Worm (Caenorhabditis elegans) whole organism, mixed stage, embryonic: Measurements from ENCODE around the gene txdc-9.

ENCODE experiments used
- M03D4.4 ChIP-seq: sonication (generic microtip); optimal IDR thresholded peaks from 2 replicates; lab custom pipeline; 2017; ENCODE audit warnings: mild to moderate bottlenecking, missing genetic modification characterization, missing compliant biosample characterization
- bed-3 ChIP-seq: fragments of 200-800 bp; sonication (Bioruptor generic); optimal IDR thresholded peaks from 3 replicates; lab custom pipeline; 2018; ENCODE audit warnings: mild to moderate bottlenecking, missing genetic modification characterization, moderate library complexity, missing compliant biosample characterization
- blmp-1 ChIP-seq: fragments of 150-350 bp; optimal IDR thresholded peaks from 2 replicates; lab custom pipeline; 2014; ENCODE audit warnings: missing biosample characterization, missing genetic modification characterization
- ceh-43 ChIP-seq: fragments of 200-800 bp; sonication (Bioruptor generic); optimal IDR thresholded peaks from 2 replicates; lab custom pipeline; 2018; ENCODE audit warnings: mild to moderate bottlenecking, missing genetic modification characterization, moderate library complexity, missing compliant biosample characterization
- ceh-83 ChIP-seq: fragments of 200-800 bp; sonication (Bioruptor generic); optimal IDR thresholded peaks from 2 replicates; lab custom pipeline; 2018; ENCODE audit warnings: mild to moderate bottlenecking, missing genetic modification characterization, missing compliant biosample characterization
- ces-1 ChIP-seq: fragments of 150-350 bp; optimal IDR thresholded peaks from 2 replicates; lab custom pipeline; 2014; ENCODE audit warnings: missing biosample characterization, missing genetic modification reagents, missing genetic modification characterization
- cnd-1 ChIP-seq: fragments of 200-800 bp; sonication (Bioruptor generic); optimal IDR thresholded peaks from 2 replicates; lab custom pipeline; 2018; ENCODE audit warnings: mild to moderate bottlenecking, missing genetic modification characterization, missing compliant biosample characterization
- drap-1 ChIP-seq: fragments of 200-800 bp; sonication (Bioruptor generic); optimal IDR thresholded peaks from 3 replicates; lab custom pipeline; 2018; ENCODE audit warnings: mild to moderate bottlenecking, missing genetic modification characterization, missing compliant biosample characterization
- elt-1 ChIP-seq: sonication (generic microtip); optimal IDR thresholded peaks from 2 replicates; lab custom pipeline; 2017; ENCODE audit warnings: missing genetic modification characterization, mild to moderate bottlenecking, missing compliant biosample characterization, antibody characterized with exemption, moderate library complexity, borderline replicate concordance; ENCODE audit not compliant: insufficient read depth
- elt-3 ChIP-seq: fragments of 150-350 bp; optimal IDR thresholded peaks from 2 replicates; lab custom pipeline; 2014; ENCODE audit warnings: missing biosample characterization, missing genetic modification characterization
- flh-1 ChIP-seq: fragments of 200-800 bp; sonication (Bioruptor generic); optimal IDR thresholded peaks from 2 replicates; lab custom pipeline; 2018; ENCODE audit warnings: mild to moderate bottlenecking, missing genetic modification characterization, moderate library complexity, missing compliant biosample characterization
- ham-2 ChIP-seq: fragments of 200-800 bp; sonication (Bioruptor generic); optimal IDR thresholded peaks from 2 replicates; lab custom pipeline; 2018; ENCODE audit warnings: mild to moderate bottlenecking, missing genetic modification characterization, missing compliant biosample characterization
- hlh-1 ChIP-seq: fragments of 150-350 bp; optimal IDR thresholded peaks from 2 replicates; lab custom pipeline; 2014; ENCODE audit warnings: missing biosample characterization, missing genetic modification reagents, missing genetic modification characterization
- lin-13 ChIP-seq: fragments of 150-350 bp; optimal IDR thresholded peaks from 2 replicates; lab custom pipeline; 2014; ENCODE audit warnings: missing biosample characterization, missing genetic modification characterization
- lin-32 ChIP-seq: fragments of 200-800 bp; sonication (Bioruptor generic); optimal IDR thresholded peaks from 2 replicates; lab custom pipeline; 2018; ENCODE audit warnings: mild to moderate bottlenecking, missing genetic modification characterization, missing compliant biosample characterization
- lsy-2 ChIP-seq: fragments of 150-350 bp; optimal IDR thresholded peaks from 2 replicates; lab custom pipeline; 2014; ENCODE audit warnings: missing biosample characterization, missing genetic modification characterization
- mab-5 ChIP-seq: fragments of 150-350 bp; optimal IDR thresholded peaks from 2 replicates; lab custom pipeline; 2014; ENCODE audit warnings: missing biosample characterization, missing genetic modification characterization
- mep-1 ChIP-seq: fragments of 150-350 bp; optimal IDR thresholded peaks from 2 replicates; lab custom pipeline; 2017; ENCODE audit warnings: missing biosample characterization, missing genetic modification reagents, missing genetic modification characterization, inconsistent platforms
- mls-2 ChIP-seq: sonication (generic microtip); optimal IDR thresholded peaks from 2 replicates; lab custom pipeline; 2016; ENCODE audit warnings: mild to moderate bottlenecking, missing genetic modification characterization, moderate library complexity, missing compliant biosample characterization
- nhr-12 ChIP-seq: fragments of 150-350 bp; optimal IDR thresholded peaks from 2 replicates; lab custom pipeline; 2014; ENCODE audit warnings: missing biosample characterization, missing genetic modification characterization
- nhr-2 ChIP-seq: fragments of 150-350 bp; optimal IDR thresholded peaks from 2 replicates; lab custom pipeline; 2014; ENCODE audit warnings: missing biosample characterization, missing genetic modification characterization
- nhr-237 ChIP-seq: fragments of 150-350 bp; optimal IDR thresholded peaks from 2 replicates; lab custom pipeline; 2014; ENCODE audit warnings: missing biosample characterization, missing genetic modification characterization
- nhr-28 ChIP-seq: fragments of 150-350 bp; optimal IDR thresholded peaks from 2 replicates; lab custom pipeline; 2014; ENCODE audit warnings: missing biosample characterization, missing genetic modification characterization
- nhr-76 ChIP-seq: sonication (generic microtip); optimal IDR thresholded peaks from 2 replicates; lab custom pipeline; 2017; ENCODE audit warnings: missing biosample characterization, missing genetic modification characterization
- pha-4 ChIP-seq: fragments of 150-350 bp; optimal IDR thresholded peaks from 2 replicates; lab custom pipeline; 2018; ENCODE audit warnings: missing biosample characterization, missing genetic modification reagents, missing genetic modification characterization
- sem-2 ChIP-seq: fragments of 200-800 bp; sonication (Bioruptor generic); optimal IDR thresholded peaks from 2 replicates; lab custom pipeline; 2018; ENCODE audit warnings: mild to moderate bottlenecking, missing genetic modification characterization, missing compliant biosample characterization
- snpc-4 ChIP-seq: fragments of 150-350 bp; optimal IDR thresholded peaks from 2 replicates; lab custom pipeline; 2014; ENCODE audit warnings: missing biosample characterization, missing genetic modification characterization
- sptf-1 ChIP-seq: sonication (generic microtip); optimal IDR thresholded peaks from 2 replicates; lab custom pipeline; 2017; ENCODE audit warnings: mild to moderate bottlenecking, missing genetic modification characterization, moderate library complexity, missing compliant biosample characterization
- tbx-8 ChIP-seq: fragments of 200-800 bp; sonication (Bioruptor generic); optimal IDR thresholded peaks from 2 replicates; lab custom pipeline; 2018; ENCODE audit warnings: mild to moderate bottlenecking, missing genetic modification characterization, moderate library complexity, missing compliant biosample characterization
- unc-120 ChIP-seq: sonication (generic microtip); optimal IDR thresholded peaks from 2 replicates; lab custom pipeline; 2017; ENCODE audit warnings: missing genetic modification characterization, missing compliant biosample characterization; ENCODE audit not compliant: poor library complexity, severe bottlenecking
- unc-62 ChIP-seq: fragments of 150-350 bp; optimal IDR thresholded peaks from 2 replicates; lab custom pipeline; 2014; ENCODE audit warnings: missing biosample characterization, missing genetic modification reagents, missing genetic modification characterization
- zip-8 ChIP-seq: fragments of 150-350 bp; optimal IDR thresholded peaks from 2 replicates; lab custom pipeline; 2014; ENCODE audit warnings: missing biosample characterization, missing genetic modification characterization
- ztf-11 ChIP-seq: fragments of 150-350 bp; optimal IDR thresholded peaks from 2 replicates; lab custom pipeline; 2014; ENCODE audit warnings: missing biosample characterization, missing genetic modification characterization

txdc-9 gene

ce11 chrIII:6453665-6454064 is 21.7 kb downstream of the txdc-9 start:
- TF ChIP-seq ceh-43 (GFP tag; lab: Kevin White, UChicago) = peak; percentile 7
- TF ChIP-seq nhr-76 (tag; lab: Kevin White, UChicago) = no peak
- TF ChIP-seq nhr-2 = no peak
- peak; percentile 11 for TF ChIP-seq sem-2
- peak; percentile 75 for TF ChIP-seq ham-2 (GFP tag; lab: Kevin White, UChicago)
- TF ChIP-seq lin-32 = no peak
- peak; percentile 78 for TF ChIP-seq M03D4.4 (tag; lab: Kevin White, UChicago)
- peak; percentile 6 for TF ChIP-seq flh-1
- no peak for TF ChIP-seq mab-5 (tag; lab: Kevin White, UChicago)
- peak; percentile 83 for TF ChIP-seq lin-13 (tag; lab: Kevin White, UChicago)
- peak; percentile 41 for TF ChIP-seq ztf-11 (tag; lab: Kevin White, UChicago)
- peak; percentile 75 for TF ChIP-seq pha-4
- TF ChIP-seq elt-1 = peak; percentile 35
- peak; percentile 89 for TF ChIP-seq mep-1
- TF ChIP-seq sptf-1 (tag; lab: Kevin White, UChicago) = peak; percentile 86
- no peak for TF ChIP-seq nhr-12 (tag; lab: Kevin White, UChicago)
- TF ChIP-seq lsy-2 = peak; percentile 82
- TF ChIP-seq snpc-4 (tag; lab: Kevin White, UChicago) = no peak
- peak; percentile 63 for TF ChIP-seq drap-1
- TF ChIP-seq cnd-1 = peak; percentile 72
- peak; percentile 5 for TF ChIP-seq bed-3
- TF ChIP-seq hlh-1 (tag; lab: Kevin White, UChicago) = peak; percentile 37
- peak; percentile 81 for TF ChIP-seq mls-2 (tag; lab: Kevin White, UChicago)
- no peak for TF ChIP-seq elt-3
- peak; percentile 25 for TF ChIP-seq ces-1 (GFP tag; lab: Kevin White, UChicago)
- peak; percentile 51 for TF ChIP-seq blmp-1 (tag; lab: Kevin White, UChicago)
- TF ChIP-seq unc-120 (tag; lab: Kevin White, UChicago) = peak; percentile 67
- peak; percentile 51 for TF ChIP-seq ceh-83 (GFP tag; lab: Kevin White, UChicago)
- TF ChIP-seq nhr-237 = peak; percentile 85

- TF ChIP-seq lin-13 (tag; lab: Kevin White, UChicago) = no peak
- no peak for TF ChIP-seq ztf-11 (tag; lab: Kevin White, UChicago)
- TF ChIP-seq zip-8 (tag; lab: Kevin White, UChicago) = no peak
- no peak for TF ChIP-seq tbx-8 (GFP tag; lab: Kevin White, UChicago)
- TF ChIP-seq mab-5 (tag; lab: Kevin White, UChicago) = no peak
- TF ChIP-seq nhr-28 (tag; lab: Kevin White, UChicago) = no peak
- TF ChIP-seq unc-62 (GFP tag; lab: Kevin White, UChicago) = no peak
- TF ChIP-seq sptf-1 (tag; lab: Kevin White, UChicago) = no peak
These were observed 22.2 kb downstream of the txdc-9 start, which contains the start of gene jhdm-1 for ce11 chrIII:6454183-6454582. Gene jhdm-1, plus strand, starts transcription at chrIII:6454483.

ce11 chrIII:6459820-6460219 is 27.8 kb downstream of the txdc-9 start, which contains the start of gene algn-1:
Gene algn-1, plus strand, starts transcription at chrIII:6460120.
- TF ChIP-seq mab-5 (tag; lab: Kevin White, UChicago) = no peak
- TF ChIP-seq elt-1 = no peak
- TF ChIP-seq ztf-11 (tag; lab: Kevin White, UChicago) = no peak
- no peak for TF ChIP-seq lsy-2
- no peak for TF ChIP-seq elt-3
- no peak for TF ChIP-seq flh-1
- TF ChIP-seq ceh-43 (GFP tag; lab: Kevin White, UChicago) = no peak
- TF ChIP-seq unc-62 (GFP tag; lab: Kevin White, UChicago) = no peak
- TF ChIP-seq ham-2 (GFP tag; lab: Kevin White, UChicago) = no peak
- no peak for TF ChIP-seq cnd-1
- TF ChIP-seq M03D4.4 (tag; lab: Kevin White, UChicago) = no peak
- TF ChIP-seq, all 35 proteins: peak for 0

ce11 chrIII:6462610-6463009 is 30.6 kb downstream of the txdc-9 start, which contains the start of gene T26A5.8:
Gene T26A5.8, minus strand, starts transcription at chrIII:6462856.
- TF ChIP-seq lsy-2 (no peak), lin-13 (tag; lab: Kevin White, UChicago) (no peak), lin-32 (no peak), sem-2 (no peak), elt-3 (no peak), ces-1 (GFP tag; lab: Kevin White, UChicago) (no peak), ztf-11 (tag; lab: Kevin White, UChicago) (no peak)
